Fruit fly (Drosophila melanogaster) whole organism, embryonic: ENCODE results near the gene LysD.
A peak's percentile ranks its signal among the peaks of the same experiment; 100 is the strongest.

Experiments
- Aef1 ChIP-seq: fragments of 200-800 bp; sonication (Bioruptor generic); IDR thresholded peaks from 3 replicates; pipeline ENCODE4 v1.3.6; 2022; ENCODE audit warnings: missing biosample characterization, missing genetic modification characterization
- Antp ChIP-seq: fragments of 200-800 bp; sonication (Bioruptor generic); optimal IDR thresholded peaks from 3 replicates; lab custom pipeline; 2016; ENCODE audit warnings: missing biosample characterization, missing genetic modification characterization
- Bdp1 ChIP-seq: fragments of 200-800 bp; sonication (Bioruptor generic); optimal IDR thresholded peaks from 3 replicates; lab custom pipeline; 2016; ENCODE audit warnings: missing biosample characterization, missing genetic modification characterization
- Blimp-1 ChIP-seq: fragments of 200-800 bp; sonication (Bioruptor generic); optimal IDR thresholded peaks from 3 replicates; lab custom pipeline; 2018; ENCODE audit warnings: missing biosample characterization, missing genetic modification characterization, mild to moderate bottlenecking, moderate library complexity, missing genetic modification reagents
- CG10267 ChIP-seq: fragments of 200-800 bp; sonication (Bioruptor generic); optimal IDR thresholded peaks from 2 replicates; lab custom pipeline; 2018; ENCODE audit warnings: missing biosample characterization, mild to moderate bottlenecking, missing genetic modification characterization, moderate library complexity
- CG11695 ChIP-seq: fragments of 200-800 bp; sonication (Bioruptor generic); IDR thresholded peaks from 3 replicates; pipeline ENCODE4 v1.3.6; 2022; ENCODE audit warnings: missing biosample characterization, missing genetic modification characterization
- CG12659 ChIP-seq: fragments of 200-800 bp; sonication (Bioruptor generic); optimal IDR thresholded peaks from 3 replicates; lab custom pipeline; 2017; ENCODE audit warnings: mild to moderate bottlenecking, missing biosample characterization, missing genetic modification reagents, missing genetic modification characterization
- CG13123 ChIP-seq: fragments of 200-800 bp; sonication (Bioruptor generic); optimal IDR thresholded peaks from 2 replicates; lab custom pipeline; 2016; ENCODE audit warnings: missing biosample characterization, missing genetic modification characterization
- CG14441 ChIP-seq: fragments of 200-800 bp; sonication (Bioruptor generic); IDR thresholded peaks from 2 replicates; pipeline ENCODE4 v1.3.6; 2022; ENCODE audit warnings: missing biosample characterization, missing genetic modification characterization
- CG1603 ChIP-seq: fragments of 200-800 bp; sonication (Bioruptor generic); optimal IDR thresholded peaks from 2 replicates; lab custom pipeline; 2019; ENCODE audit warnings: missing biosample characterization, mild to moderate bottlenecking, missing genetic modification characterization, moderate library complexity
- CG17359 ChIP-seq: fragments of 200-800 bp; sonication (Bioruptor generic); optimal IDR thresholded peaks from 3 replicates; lab custom pipeline; 2018; ENCODE audit warnings: missing biosample characterization, mild to moderate bottlenecking, missing genetic modification characterization, moderate library complexity
- CG17829 ChIP-seq: fragments of 200-800 bp; optimal IDR thresholded peaks from 2 replicates; lab custom pipeline; 2019; ENCODE audit warnings: missing biosample characterization, mild to moderate bottlenecking, missing genetic modification characterization, moderate library complexity
- CG18262 ChIP-seq: fragments of 200-800 bp; optimal IDR thresholded peaks from 3 replicates; lab custom pipeline; 2019; ENCODE audit warnings: missing biosample characterization, mild to moderate bottlenecking, missing genetic modification characterization, moderate library complexity
- CG18476 ChIP-seq: fragments of 200-800 bp; sonication (Bioruptor generic); optimal IDR thresholded peaks from 2 replicates; lab custom pipeline; 2016; ENCODE audit warnings: missing biosample characterization, mild to moderate bottlenecking, missing genetic modification characterization
- CG31441 ChIP-seq: fragments of 200-800 bp; sonication (Bioruptor generic); IDR thresholded peaks from 2 replicates; pipeline ENCODE4 v1.3.6; 2022; ENCODE audit warnings: missing biosample characterization, missing genetic modification characterization
- CG3163 ChIP-seq: fragments of 200-800 bp; sonication (Bioruptor generic); optimal IDR thresholded peaks from 3 replicates; lab custom pipeline; 2016; ENCODE audit warnings: missing biosample characterization, missing genetic modification characterization
- CG32532 ChIP-seq: fragments of 200-800 bp; sonication (Bioruptor generic); IDR thresholded peaks from 2 replicates; pipeline ENCODE4 v1.3.6; 2022; ENCODE audit warnings: missing biosample characterization, missing genetic modification characterization
- CG3838 ChIP-seq: fragments of 200-800 bp; sonication (Bioruptor generic); optimal IDR thresholded peaks from 3 replicates; lab custom pipeline; 2016; ENCODE audit warnings: missing biosample characterization, missing genetic modification characterization
- CG42726 ChIP-seq: fragments of 200-800 bp; sonication (Bioruptor generic); IDR thresholded peaks from 2 replicates; pipeline ENCODE4 v1.3.6; 2022; ENCODE audit warnings: missing biosample characterization, missing genetic modification characterization; ENCODE audit not compliant: partially characterized antibody
- CG43689 ChIP-seq: fragments of 200-800 bp; sonication (Bioruptor generic); IDR thresholded peaks from 2 replicates; pipeline ENCODE4 v1.3.6; 2022; ENCODE audit warnings: missing biosample characterization, missing genetic modification characterization
- CG9727 ChIP-seq: fragments of 200-800 bp; sonication (Bioruptor generic); optimal IDR thresholded peaks from 3 replicates; lab custom pipeline; 2017; ENCODE audit warnings: missing biosample characterization, mild to moderate bottlenecking, missing genetic modification characterization
- Camta ChIP-seq: fragments of 200-800 bp; sonication (Bioruptor generic); optimal IDR thresholded peaks from 2 replicates; lab custom pipeline; 2016; ENCODE audit warnings: missing biosample characterization, missing genetic modification characterization
- Dad ChIP-seq: fragments of 200-800 bp; sonication (Bioruptor generic); optimal IDR thresholded peaks from 3 replicates; lab custom pipeline; 2016; ENCODE audit warnings: missing biosample characterization, missing genetic modification characterization
- Dbx ChIP-seq: fragments of 200-800 bp; sonication (Bioruptor generic); IDR thresholded peaks from 3 replicates; pipeline ENCODE4 v1.3.6; 2022; ENCODE audit warnings: missing biosample characterization, missing genetic modification characterization
- Ets65A ChIP-seq: fragments of 200-800 bp; sonication (Bioruptor generic); peaks from one replicate; lab custom pipeline; 2016; ENCODE audit warnings: missing biosample characterization, missing genetic modification characterization
- Fer2 ChIP-seq: fragments of 200-800 bp; sonication (Bioruptor generic); optimal IDR thresholded peaks from 2 replicates; lab custom pipeline; 2018; ENCODE audit warnings: missing biosample characterization, mild to moderate bottlenecking, missing genetic modification characterization, moderate library complexity
- HLHmδ ChIP-seq: fragments of 200-800 bp; sonication (Bioruptor generic); optimal IDR thresholded peaks from 2 replicates; lab custom pipeline; 2018; ENCODE audit warnings: missing biosample characterization, mild to moderate bottlenecking, missing genetic modification characterization, moderate library complexity
- Hr3 ChIP-seq: fragments of 200-800 bp; sonication (Bioruptor generic); optimal IDR thresholded peaks from 3 replicates; lab custom pipeline; 2016; ENCODE audit warnings: missing biosample characterization, missing genetic modification characterization
- Hr51 ChIP-seq, 2 experiments: fragments of 200-800 bp; sonication (Bioruptor generic); optimal IDR thresholded peaks; 2 replicates in 1 of 2; 3 replicates in 1 of 2; lab custom pipeline; 2016 to 2018; ENCODE audit warnings: missing biosample characterization in 2 of 2, missing genetic modification characterization in 2 of 2, mild to moderate bottlenecking in 1 of 2, moderate library complexity in 1 of 2
- Hsf ChIP-seq: fragments of 200-800 bp; sonication (Bioruptor generic); optimal IDR thresholded peaks from 3 replicates; lab custom pipeline; 2016; ENCODE audit warnings: missing biosample characterization, missing genetic modification characterization
- Jarid2 ChIP-seq: fragments of 200-800 bp; sonication (Bioruptor generic); optimal IDR thresholded peaks from 3 replicates; lab custom pipeline; 2017; ENCODE audit warnings: mild to moderate bottlenecking, missing biosample characterization, missing genetic modification reagents, missing genetic modification characterization
- Pdp1 ChIP-seq, 2 experiments: fragments of 200-800 bp; sonication (Bioruptor generic); optimal IDR thresholded peaks; 3 replicates each; lab custom pipeline; 2016; ENCODE audit warnings: missing biosample characterization in 2 of 2, missing genetic modification characterization in 2 of 2, mild to moderate bottlenecking in 1 of 2, moderate library complexity in 1 of 2
- Scr ChIP-seq: fragments of 200-800 bp; sonication (Bioruptor generic); IDR thresholded peaks from 2 replicates; pipeline ENCODE4 v1.3.6; 2022; ENCODE audit warnings: missing biosample characterization, missing genetic modification characterization; ENCODE audit not compliant: partially characterized antibody
- Xbp1 ChIP-seq: fragments of 200-800 bp; sonication (Bioruptor generic); optimal IDR thresholded peaks from 3 replicates; lab custom pipeline; 2016; ENCODE audit warnings: missing biosample characterization, mild to moderate bottlenecking, missing genetic modification characterization
- ab ChIP-seq: fragments of 200-800 bp; sonication (Bioruptor generic); optimal IDR thresholded peaks from 2 replicates; lab custom pipeline; 2016; ENCODE audit warnings: missing biosample characterization, missing genetic modification characterization
- abd-A ChIP-seq: fragments of 200-800 bp; sonication (Bioruptor generic); optimal IDR thresholded peaks from 3 replicates; lab custom pipeline; 2019; ENCODE audit warnings: missing biosample characterization, mild to moderate bottlenecking, missing genetic modification characterization, moderate library complexity
- bab2 ChIP-seq: fragments of 200-800 bp; sonication (Bioruptor generic); optimal IDR thresholded peaks from 2 replicates; lab custom pipeline; 2016; ENCODE audit warnings: missing biosample characterization, missing genetic modification characterization
- chinmo ChIP-seq: fragments of 200-800 bp; sonication (Bioruptor generic); IDR thresholded peaks from 4 replicates; pipeline ENCODE4 v1.3.6; 2022; ENCODE audit warnings: missing biosample characterization, missing genetic modification characterization; ENCODE audit not compliant: partially characterized antibody
- dmrt11E ChIP-seq: fragments of 200-800 bp; sonication (Bioruptor generic); optimal IDR thresholded peaks from 3 replicates; lab custom pipeline; 2018; ENCODE audit warnings: missing biosample characterization, mild to moderate bottlenecking, missing genetic modification characterization, moderate library complexity
- gt ChIP-seq: fragments of 200-800 bp; sonication (Bioruptor generic); IDR thresholded peaks from 2 replicates; pipeline ENCODE4 v1.3.6; 2022; ENCODE audit warnings: missing biosample characterization, missing genetic modification characterization
- hkb ChIP-seq, 2 experiments: fragments of 200-800 bp in 1 of 2; fragments of >200 bp in 1 of 2; sonication (Bioruptor generic) in 1 of 2; IDR thresholded peaks in 1 of 2; optimal IDR thresholded peaks in 1 of 2; 2 replicates each; pipeline versions ENCODE4 v1.3.6 to Lab custom; 2017 to 2022; ENCODE audit warnings: missing biosample characterization in 1 of 2, missing genetic modification characterization in 1 of 2
- jumu ChIP-seq: fragments of 200-800 bp; sonication (Bioruptor generic); optimal IDR thresholded peaks from 3 replicates; lab custom pipeline; 2016; ENCODE audit warnings: missing biosample characterization, missing genetic modification characterization
- lmd ChIP-seq: fragments of 200-800 bp; sonication (Bioruptor generic); IDR thresholded peaks from 2 replicates; pipeline ENCODE4 v1.3.6; 2022; ENCODE audit warnings: missing biosample characterization, missing genetic modification characterization
- nau ChIP-seq: fragments of 200-800 bp; sonication (Bioruptor generic); optimal IDR thresholded peaks from 3 replicates; lab custom pipeline; 2017; ENCODE audit warnings: missing biosample characterization, mild to moderate bottlenecking, missing genetic modification characterization, missing genetic modification reagents
- onecut ChIP-seq: fragments of 200-800 bp; sonication (Bioruptor generic); IDR thresholded peaks from 2 replicates; pipeline ENCODE4 v1.3.6; 2022; ENCODE audit warnings: missing biosample characterization, missing genetic modification characterization
- otp ChIP-seq: fragments of 200-800 bp; sonication (Bioruptor generic); IDR thresholded peaks from 3 replicates; pipeline ENCODE4, ENCODE4 v1.3.6; 2022; ENCODE audit warnings: missing biosample characterization, missing genetic modification characterization
- row ChIP-seq: fragments of 200-800 bp; sonication (Bioruptor generic); IDR thresholded peaks from 3 replicates; pipeline ENCODE4 v1.3.6; 2022; ENCODE audit warnings: missing biosample characterization, missing genetic modification characterization
- stc ChIP-seq: fragments of 200-800 bp; sonication (Bioruptor generic); IDR thresholded peaks from 2 replicates; pipeline ENCODE4 v1.3.6; 2022; ENCODE audit warnings: missing biosample characterization, missing genetic modification characterization
- trh ChIP-seq: fragments of 200-800 bp; sonication (Bioruptor generic); optimal IDR thresholded peaks from 2 replicates; lab custom pipeline; 2016; ENCODE audit warnings: missing biosample characterization, missing genetic modification characterization
- ttk ChIP-seq: fragments of 200-800 bp; sonication (Bioruptor generic); IDR thresholded peaks from 2 replicates; pipeline ENCODE4 v2.1.2; 2022; ENCODE audit warnings: missing biosample characterization, missing genetic modification characterization

LysD gene

dm6 chr3L:1216460-1216859 is 5.5 kb upstream of the LysD start (continued):
- TF ChIP-seq Bdp1 (GFP tag; lab: Kevin White, UChicago): no peak
- TF ChIP-seq HLHmδ (GFP tag; lab: Kevin White, UChicago): no peak
- TF ChIP-seq Scr: no peak
- peak; percentile 1 for TF ChIP-seq CG12659
- no peak for TF ChIP-seq gt (GFP tag; lab: Robert Waterston, UW)
- 0 out of 3 replicates have a peak, but pooled peaks have one; percentile 25 for TF ChIP-seq Aef1 (GFP tag; lab: Robert Waterston, UW)
- TF ChIP-seq ttk (GFP tag; lab: Robert Waterston, UW): 0 out of 2 replicates have a peak, but pooled peaks have one; percentile 30
- TF ChIP-seq CG3838: no peak
- peak; percentile 36 for TF ChIP-seq Xbp1 (GFP tag; lab: Kevin White, UChicago)
- peak; percentile 48 for TF ChIP-seq CG17829 (tag; lab: Kevin White, UChicago)
- peak; percentile 48 for TF ChIP-seq CG31441
- peak; percentile 20 for TF ChIP-seq Antp (GFP tag; lab: Kevin White, UChicago)
- peak; percentile 32 for TF ChIP-seq jumu (GFP tag; lab: Kevin White, UChicago)
- TF ChIP-seq abd-A (tag; lab: Kevin White, UChicago): no peak
- TF ChIP-seq stc (GFP tag; lab: Robert Waterston, UW): 0 out of 2 replicates have a peak, but pooled peaks have one; percentile 17
- peak; percentile 3 for TF ChIP-seq Dad (GFP tag; lab: Kevin White, UChicago)
- TF ChIP-seq CG3163 (GFP tag; lab: Kevin White, UChicago): no peak
- TF ChIP-seq row (GFP tag; lab: Robert Waterston, UW): peak; percentile 50; the same call in 2 of the 3 replicates
- TF ChIP-seq CG42726: no peak
- TF ChIP-seq CG43689 (GFP tag; lab: Robert Waterston, UW): no peak
- TF ChIP-seq ab (GFP tag; lab: Kevin White, UChicago): no peak
- TF ChIP-seq CG18262: peak; percentile 59
- TF ChIP-seq Hr51 (GFP tag; optimal IDR thresholded peaks at IDR 0.05; lab: Kevin White, UChicago): peak in 1 of 2 experiments; percentile 46
- peak; percentile 1 for TF ChIP-seq bab2 (GFP tag; lab: Kevin White, UChicago)
- no peak for TF ChIP-seq chinmo (GFP tag; lab: Robert Waterston, UW)
- peak; percentile 14 for TF ChIP-seq CG10267 (tag; lab: Kevin White, UChicago)
- TF ChIP-seq nau (GFP tag; lab: Kevin White, UChicago): peak; percentile 14
- TF ChIP-seq Fer2 (tag; lab: Kevin White, UChicago): no peak
- TF ChIP-seq CG14441 (GFP tag; lab: Robert Waterston, UW): 0 out of 2 replicates have a peak, but pooled peaks have one; percentile 18
- 0 out of 3 replicates have a peak, but pooled peaks have one; percentile 19 for TF ChIP-seq Dbx
- TF ChIP-seq CG17359: peak; percentile 62
- TF ChIP-seq trh: no peak
- TF ChIP-seq Ets65A (GFP tag; lab: Kevin White, UChicago): peak; percentile 75
- peak; percentile 13 for TF ChIP-seq Hsf (GFP tag; lab: Kevin White, UChicago)
- peak; percentile 36 for TF ChIP-seq dmrt11E (tag; lab: Kevin White, UChicago)
- TF ChIP-seq lmd: peak; percentile 45
- TF ChIP-seq Blimp-1 (GFP tag; lab: Kevin White, UChicago): peak; percentile 69
- TF ChIP-seq Hr3 (GFP tag; lab: Kevin White, UChicago): no peak
- peak; percentile 45; the same call in 1 of the 3 replicates for TF ChIP-seq CG11695 (GFP tag; lab: Robert Waterston, UW)
- 0 out of 2 replicates have a peak, but pooled peaks have one; percentile 17 for TF ChIP-seq CG32532 (GFP tag; lab: Robert Waterston, UW)
- TF ChIP-seq CG18476: peak; percentile 18
- peak; percentile 9 for TF ChIP-seq CG9727 (GFP tag; lab: Kevin White, UChicago)
- TF ChIP-seq Pdp1 (GFP tag; optimal IDR thresholded peaks at IDR 0.05; lab: Kevin White, UChicago): peak; percentile 11 to 14
- TF ChIP-seq Jarid2 (GFP tag; lab: Kevin White, UChicago): no peak
- peak; percentile 60 for TF ChIP-seq onecut
- peak; percentile 12 for TF ChIP-seq Camta (GFP tag; lab: Kevin White, UChicago)
- no peak for TF ChIP-seq hkb (optimal IDR thresholded peaks at IDR 0.05; lab: Kevin White, UChicago)
- TF ChIP-seq hkb (GFP tag; IDR thresholded peaks at IDR 0.05; lab: Robert Waterston, UW): peak; percentile 73; the same call in 1 of the 2 replicates
- no peak for TF ChIP-seq CG13123 (GFP tag; lab: Kevin White, UChicago)
- TF ChIP-seq otp (GFP tag; lab: Robert Waterston, UW): no peak
- TF ChIP-seq CG1603 (tag; lab: Kevin White, UChicago): peak; percentile 73
